Worm (Caenorhabditis elegans): Measurements from ENCODE around the gene T11F9.14.
A peak's percentile ranks its signal among the peaks of the same experiment; 100 is the strongest.

Gene T11F9.14

ce11 chrV:11472209-11472608, 8.4 kb downstream of the T11F9.14 start, which contains the start of the genes nas-20 and nas-21:
TSS of gene nas-20 (minus strand) at chrV:11472309.
TSS of gene nas-21 (plus strand) at chrV:11472564.
- TF ChIP-seq flt-1 (GFP tag; IDR thresholded peaks at IDR 0.05) = no peak
- TF ChIP-seq med-1 (GFP tag; optimal IDR thresholded peaks at IDR 0.05; ENCODE audit: insufficient read depth) = no peak
- no peak for TF ChIP-seq ztf-23 (GFP tag; IDR thresholded peaks at IDR 0.05)
- no peak for TF ChIP-seq cog-1 (tag; optimal IDR thresholded peaks at IDR 0.05)
- TF ChIP-seq ref-1 (GFP tag; conservative IDR thresholded peaks at IDR 0.05) = no peak
- TF ChIP-seq tab-1 (GFP tag; IDR thresholded peaks at IDR 0.05) = no peak
- TF ChIP-seq ztf-29 (GFP tag; IDR thresholded peaks at IDR 0.05) = no peak

- no peak for TF ChIP-seq med-1 (GFP tag; optimal IDR thresholded peaks at IDR 0.05; ENCODE audit: insufficient read depth)
- TF ChIP-seq tab-1 (GFP tag; IDR thresholded peaks at IDR 0.05) = no peak
- TF ChIP-seq klf-2 (GFP tag; conservative IDR thresholded peaks at IDR 0.05) = no peak
- no peak for TF ChIP-seq ztf-29 (GFP tag; IDR thresholded peaks at IDR 0.05)
Measured at ce11 chrV:11470210-11470713, 10.4 kb downstream of the T11F9.14 start, which contains the start of gene aat-6. TSS of gene aat-6 (minus strand) at chrV:11470663.

ce11 chrV:11462963-11463453, 17.6 kb downstream of the T11F9.14 start, which contains the start of gene zipt-16:
TSS of gene zipt-16 (plus strand) at chrV:11463013.
- TF ChIP-seq ztf-23 (GFP tag; IDR thresholded peaks at IDR 0.05) (no peak), cog-1 (tag; optimal IDR thresholded peaks at IDR 0.05) (no peak), T22C8.4 (GFP tag; IDR thresholded peaks at IDR 0.05) (no peak), flt-1 (GFP tag; IDR thresholded peaks at IDR 0.05) (no peak), tab-1 (GFP tag; IDR thresholded peaks at IDR 0.05) (no peak), ref-1 (GFP tag; conservative IDR thresholded peaks at IDR 0.05) (no peak), ztf-29 (GFP tag; IDR thresholded peaks at IDR 0.05) (no peak), med-1 (GFP tag; optimal IDR thresholded peaks at IDR 0.05; ENCODE audit: insufficient read depth) (no peak), klf-2 (GFP tag; conservative IDR thresholded peaks at IDR 0.05) (no peak)

ce11 chrV:11459255-11459654, 21.4 kb downstream of the T11F9.14 start, which contains the start of gene T11F9.1:
TSS of gene T11F9.1 (plus strand) at chrV:11459555.
- TF ChIP-seq tab-1 (GFP tag; IDR thresholded peaks at IDR 0.05) = no peak
- no peak for TF ChIP-seq ztf-29 (GFP tag; IDR thresholded peaks at IDR 0.05)
- TF ChIP-seq klf-2 (GFP tag; conservative IDR thresholded peaks at IDR 0.05) = no peak
- no peak for TF ChIP-seq ref-1 (GFP tag; conservative IDR thresholded peaks at IDR 0.05)
- no peak for TF ChIP-seq T22C8.4 (GFP tag; IDR thresholded peaks at IDR 0.05)
- TF ChIP-seq med-1 (GFP tag; optimal IDR thresholded peaks at IDR 0.05; ENCODE audit: insufficient read depth) = no peak
- TF ChIP-seq flt-1 (GFP tag; IDR thresholded peaks at IDR 0.05) = no peak
- no peak for TF ChIP-seq ztf-23 (GFP tag; IDR thresholded peaks at IDR 0.05)
- TF ChIP-seq cog-1 (tag; optimal IDR thresholded peaks at IDR 0.05) = no peak

- TF ChIP-seq med-1 (GFP tag; optimal IDR thresholded peaks at IDR 0.05; ENCODE audit: insufficient read depth) (no peak), ztf-29 (GFP tag; IDR thresholded peaks at IDR 0.05) (no peak), T22C8.4 (GFP tag; IDR thresholded peaks at IDR 0.05) (no peak), ref-1 (GFP tag; conservative IDR thresholded peaks at IDR 0.05) (no peak), cog-1 (tag; optimal IDR thresholded peaks at IDR 0.05) (no peak), ztf-23 (GFP tag; IDR thresholded peaks at IDR 0.05) (no peak), klf-2 (GFP tag; conservative IDR thresholded peaks at IDR 0.05) (no peak), tab-1 (GFP tag; IDR thresholded peaks at IDR 0.05) (no peak), flt-1 (GFP tag; IDR thresholded peaks at IDR 0.05) (no peak)
Measured at ce11 chrV:11454917-11455316, 25.7 kb downstream of the T11F9.14 start.

- no peak for TF ChIP-seq flt-1 (GFP tag; IDR thresholded peaks at IDR 0.05)
Measured at ce11 chrV:11450257-11450656, 30.4 kb downstream of the T11F9.14 start, which contains the start of gene col-156. TSS of gene col-156 (minus strand) at chrV:11450357.

- no peak for TF ChIP-seq cog-1 (tag; optimal IDR thresholded peaks at IDR 0.05)
- TF ChIP-seq klf-2 (GFP tag; conservative IDR thresholded peaks at IDR 0.05) = no peak
- no peak for TF ChIP-seq ztf-29 (GFP tag; IDR thresholded peaks at IDR 0.05)
- TF ChIP-seq T22C8.4 (GFP tag; IDR thresholded peaks at IDR 0.05) = no peak
- TF ChIP-seq ztf-23 (GFP tag; IDR thresholded peaks at IDR 0.05) = no peak
- no peak for TF ChIP-seq ref-1 (GFP tag; conservative IDR thresholded peaks at IDR 0.05)
- TF ChIP-seq flt-1 (GFP tag; IDR thresholded peaks at IDR 0.05) = no peak
- TF ChIP-seq med-1 (GFP tag; optimal IDR thresholded peaks at IDR 0.05; ENCODE audit: insufficient read depth) = no peak
- no peak for TF ChIP-seq tab-1 (GFP tag; IDR thresholded peaks at IDR 0.05)
Measured at ce11 chrV:11449404-11449803, 31.2 kb downstream of the T11F9.14 start.

ce11 chrV:11446297-11446696, 34.3 kb downstream of the T11F9.14 start, which contains the start of gene mig-17:
TSS of gene mig-17 (plus strand) at chrV:11446685.
- TF ChIP-seq ref-1 (GFP tag; conservative IDR thresholded peaks at IDR 0.05) = no peak
- TF ChIP-seq tab-1 (GFP tag; IDR thresholded peaks at IDR 0.05) = no peak
- TF ChIP-seq flt-1 (GFP tag; IDR thresholded peaks at IDR 0.05) = no peak
- no peak for TF ChIP-seq ztf-29 (GFP tag; IDR thresholded peaks at IDR 0.05)
- no peak for TF ChIP-seq med-1 (GFP tag; optimal IDR thresholded peaks at IDR 0.05; ENCODE audit: insufficient read depth)
- no peak for TF ChIP-seq ztf-23 (GFP tag; IDR thresholded peaks at IDR 0.05)
- TF ChIP-seq cog-1 (tag; optimal IDR thresholded peaks at IDR 0.05) = no peak
- no peak for TF ChIP-seq T22C8.4 (GFP tag; IDR thresholded peaks at IDR 0.05)
- no peak for TF ChIP-seq klf-2 (GFP tag; conservative IDR thresholded peaks at IDR 0.05)

ce11 chrV:11445375-11445774, 35.3 kb downstream of the T11F9.14 start:
- no peak for TF ChIP-seq ztf-23 (GFP tag; IDR thresholded peaks at IDR 0.05)
- TF ChIP-seq ref-1 (GFP tag; conservative IDR thresholded peaks at IDR 0.05) = no peak
- no peak for TF ChIP-seq ztf-29 (GFP tag; IDR thresholded peaks at IDR 0.05)
- peak; percentile 41; the same call in 1 of the 2 replicates for TF ChIP-seq T22C8.4 (GFP tag; IDR thresholded peaks at IDR 0.05)
- no peak for TF ChIP-seq med-1 (GFP tag; optimal IDR thresholded peaks at IDR 0.05; ENCODE audit: insufficient read depth)

ce11 chrV:11443503-11443902, 37.1 kb downstream of the T11F9.14 start, which contains the start of gene F57B7.2:
TSS of gene F57B7.2 (minus strand) at chrV:11443603.
- TF ChIP-seq med-1 (GFP tag; optimal IDR thresholded peaks at IDR 0.05; ENCODE audit: insufficient read depth) (no peak), ref-1 (GFP tag; conservative IDR thresholded peaks at IDR 0.05) (no peak), tab-1 (GFP tag; IDR thresholded peaks at IDR 0.05) (no peak), klf-2 (GFP tag; conservative IDR thresholded peaks at IDR 0.05) (no peak), T22C8.4 (GFP tag; IDR thresholded peaks at IDR 0.05) (no peak), ztf-23 (GFP tag; IDR thresholded peaks at IDR 0.05) (no peak), flt-1 (GFP tag; IDR thresholded peaks at IDR 0.05) (no peak), cog-1 (tag; optimal IDR thresholded peaks at IDR 0.05) (no peak), ztf-29 (GFP tag; IDR thresholded peaks at IDR 0.05) (no peak)
